Fruit fly (Drosophila melanogaster): ENCODE measurements around the gene CG13806.

Gene CG13806

DNA sequence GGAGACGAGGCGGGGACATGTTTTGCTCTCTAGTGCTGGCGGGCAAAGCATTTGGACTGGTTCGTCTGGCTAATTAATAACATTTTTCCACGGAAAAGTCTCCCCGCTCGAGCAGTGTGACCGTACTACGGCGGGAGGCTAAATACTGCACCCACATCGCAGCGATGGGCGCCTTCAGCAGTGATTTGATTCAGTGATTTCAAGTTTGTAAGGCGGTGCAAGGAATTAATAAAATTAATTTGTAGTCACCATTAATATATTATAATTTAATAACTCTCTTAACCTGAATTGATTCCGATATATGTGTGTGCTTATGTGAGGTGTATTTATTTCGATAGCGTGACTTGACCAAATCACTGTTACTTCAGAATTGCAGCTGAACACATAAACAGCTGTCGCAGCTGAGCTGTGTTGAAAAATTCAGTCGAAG lies 3.7 kb upstream of the CG13806 start, which contains the start of the genes oxt and CG13807 (continued):
- TF ChIP-seq kah (GFP tag; optimal IDR thresholded peaks at IDR 0.05) (peak; percentile 50), Hmr (GFP tag; optimal IDR thresholded peaks at IDR 0.05) (peak; percentile 89), tin (GFP tag; optimal IDR thresholded peaks at IDR 0.05) (peak; percentile 83), ham (GFP tag; IDR thresholded peaks at IDR 0.05) (peak; percentile 53; the same call in 1 of the 2 replicates), Six4 (GFP tag; optimal IDR thresholded peaks at IDR 0.05) (peak; percentile 81), prd (optimal IDR thresholded peaks at IDR 0.05) (no peak), prd (GFP tag; IDR thresholded peaks at IDR 0.05) (peak; percentile 94), CG16863 (GFP tag; optimal IDR thresholded peaks at IDR 0.05) (peak; percentile 13), CG2120 (GFP tag; optimal IDR thresholded peaks at IDR 0.05) (peak; percentile 85), trem (tag; optimal IDR thresholded peaks at IDR 0.05) (peak; percentile 88), unc-4 (GFP tag; IDR thresholded peaks at IDR 0.05; ENCODE audit: partially characterized antibody) (peak; percentile 36; the same call in 1 of the 2 replicates), CG4820 (GFP tag; optimal IDR thresholded peaks at IDR 0.05) (peak; percentile 82), Chrac-16 (GFP tag; optimal IDR thresholded peaks at IDR 0.05) (peak; percentile 92), CG9817 (tag; optimal IDR thresholded peaks at IDR 0.05) (peak; percentile 90), odd (GFP tag; optimal IDR thresholded peaks at IDR 0.05) (no peak), CG17802 (tag; optimal IDR thresholded peaks at IDR 0.05) (peak; percentile 70), ab (GFP tag; optimal IDR thresholded peaks at IDR 0.05) (peak; percentile 41), fd3F (GFP tag; optimal IDR thresholded peaks at IDR 0.05) (peak; percentile 87), tgo (GFP tag; IDR thresholded peaks at IDR 0.05) (peak; percentile 89), Hr78 (GFP tag; optimal IDR thresholded peaks at IDR 0.05) (peak in 1 of 2 experiments; percentile 21), pan (optimal IDR thresholded peaks at IDR 0.05) (no peak), pan (GFP tag; optimal IDR thresholded peaks at IDR 0.05 in 1 of 2, IDR thresholded peaks at IDR 0.05 in 1 of 2) (peak in 1 of 2 experiments; percentile 94), chm (GFP tag; IDR thresholded peaks at IDR 0.05) (peak; percentile 81), sug (tag; optimal IDR thresholded peaks at IDR 0.05) (peak; percentile 89), CG13894 (tag; optimal IDR thresholded peaks at IDR 0.05) (peak; percentile 77), CG11504 (tag; optimal IDR thresholded peaks at IDR 0.05) (peak; percentile 84), CG8478 (optimal IDR thresholded peaks at IDR 0.05) (no peak), da (GFP tag; optimal IDR thresholded peaks at IDR 0.05) (peak; percentile 30), schlank (tag; optimal IDR thresholded peaks at IDR 0.05) (peak; percentile 64), Deaf1 (tag; optimal IDR thresholded peaks at IDR 0.05) (no peak), mam (GFP tag; optimal IDR thresholded peaks at IDR 0.05) (peak; percentile 75), CG10274 (GFP tag; optimal IDR thresholded peaks at IDR 0.05) (peak; percentile 42), Max (GFP tag; optimal IDR thresholded peaks at IDR 0.05) (peak; percentile 88), gsb (GFP tag; IDR thresholded peaks at IDR 0.05) (peak; percentile 82), CG7556 (GFP tag; optimal IDR thresholded peaks at IDR 0.05) (peak; percentile 82), CG10462 (GFP tag; optimal IDR thresholded peaks at IDR 0.05) (peak; percentile 72), Oli (tag; optimal IDR thresholded peaks at IDR 0.05) (peak; percentile 87), Blimp-1 (GFP tag; optimal IDR thresholded peaks at IDR 0.05) (peak; percentile 76), CG1024 (GFP tag; IDR thresholded peaks at IDR 0.05) (peak; percentile 83), vfl (GFP tag; optimal IDR thresholded peaks at IDR 0.05) (peak; percentile 72), CG17829 (tag; optimal IDR thresholded peaks at IDR 0.05) (peak; percentile 92), Hr3 (GFP tag; optimal IDR thresholded peaks at IDR 0.05) (peak; percentile 86), CG14667 (GFP tag; IDR thresholded peaks at IDR 0.05) (peak; percentile 81), Sox102F (GFP tag; optimal IDR thresholded peaks at IDR 0.05) (peak; percentile 89), CG10267 (tag; optimal IDR thresholded peaks at IDR 0.05) (peak; percentile 90), Optix (GFP tag; IDR thresholded peaks at IDR 0.05) (peak; percentile 75), sr (GFP tag; IDR thresholded peaks at IDR 0.05) (peak; percentile 44; the same call in 1 of the 3 replicates), CG16779 (GFP tag; IDR thresholded peaks at IDR 0.05) (peak; percentile 77), Xbp1 (GFP tag; optimal IDR thresholded peaks at IDR 0.05) (peak; percentile 94), CG14710 (tag; optimal IDR thresholded peaks at IDR 0.05) (peak; percentile 89), CG18476 (GFP tag; optimal IDR thresholded peaks at IDR 0.05) (peak; percentile 56)

Data from whole organism, embryonic.